Fruit fly (Drosophila melanogaster): Measurements from ENCODE around the gene Tsp66A.

The Tsp66A gene

DNA sequence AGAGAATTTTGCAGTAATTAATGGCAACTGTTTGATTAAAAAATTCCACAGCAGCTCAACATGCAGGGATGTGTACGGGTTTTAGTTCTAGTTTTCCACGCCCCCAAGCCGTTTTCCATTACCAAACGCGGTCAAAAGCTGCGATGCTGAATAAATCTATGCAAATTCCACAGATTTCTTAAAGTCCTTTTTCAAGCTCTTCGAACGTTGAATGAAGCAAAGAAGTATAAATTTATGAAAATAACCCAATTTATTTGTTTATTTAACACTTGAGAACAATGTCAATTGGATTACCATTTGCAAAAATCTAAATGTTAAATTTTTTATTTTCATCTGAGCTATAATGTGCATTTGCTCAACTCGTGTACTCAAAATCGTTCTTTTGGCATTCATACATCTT, at the start of gene Tsp66A, which contains the start of the genes CG42660 and CG42661:
Tsp66A (plus strand) TSS at position 301 of the 400 bp plus-strand sequence.
CG42660 (plus strand) TSS at position 301 of the 400 bp plus-strand sequence.
CG42661 (plus strand) TSS at position 301 of the 400 bp plus-strand sequence.
- TF ChIP-seq CG8478 (optimal IDR thresholded peaks at IDR 0.05), result no peak
- TF ChIP-seq psq (optimal IDR thresholded peaks at IDR 0.05), result no peak
- no peak for TF ChIP-seq EcR (GFP tag; optimal IDR thresholded peaks at IDR 0.05)
- TF ChIP-seq pan (optimal IDR thresholded peaks at IDR 0.05), result no peak
- TF ChIP-seq usp (GFP tag; optimal IDR thresholded peaks at IDR 0.05), result no peak
- TF ChIP-seq Dll (optimal IDR thresholded peaks at IDR 0.05), result no peak

DNA sequence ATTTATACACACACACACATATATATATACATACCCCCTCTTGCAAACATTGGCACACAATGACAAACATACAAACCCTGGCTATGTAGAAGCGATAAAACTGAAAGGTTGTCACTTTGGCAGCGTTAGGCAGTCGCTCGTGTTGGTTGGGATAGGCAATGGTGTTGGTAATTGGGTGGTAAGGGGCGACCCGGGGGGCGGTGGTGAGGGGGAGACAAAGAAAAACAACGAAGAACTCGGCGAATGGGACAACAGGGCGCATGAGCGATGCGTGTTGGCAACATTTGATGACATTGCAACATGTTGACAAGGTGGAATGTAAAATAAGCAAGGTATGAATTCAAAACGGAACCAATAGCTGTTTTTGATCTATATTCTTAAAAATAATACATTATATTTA, 42.7 kb upstream of the Tsp66A start:
- TF ChIP-seq psq (optimal IDR thresholded peaks at IDR 0.05) (no peak), CG8478 (optimal IDR thresholded peaks at IDR 0.05) (no peak), pan (optimal IDR thresholded peaks at IDR 0.05) (no peak), usp (GFP tag; optimal IDR thresholded peaks at IDR 0.05) (no peak), Dll (optimal IDR thresholded peaks at IDR 0.05) (no peak)

dm6 chr3L:7423517-7423916, 41.8 kb upstream of the Tsp66A start, which contains the start of gene CG42458:
TSS of gene CG42458 (plus strand) at chr3L:7423827.
- TF ChIP-seq pan (optimal IDR thresholded peaks at IDR 0.05), result no peak
- TF ChIP-seq Dll (optimal IDR thresholded peaks at IDR 0.05), result no peak
- no peak for TF ChIP-seq psq (optimal IDR thresholded peaks at IDR 0.05)
- TF ChIP-seq usp (GFP tag; optimal IDR thresholded peaks at IDR 0.05), result no peak
- TF ChIP-seq EcR (GFP tag; optimal IDR thresholded peaks at IDR 0.05), result no peak
- no peak for TF ChIP-seq CG8478 (optimal IDR thresholded peaks at IDR 0.05)

- no peak for TF ChIP-seq pan (optimal IDR thresholded peaks at IDR 0.05)
- no peak for TF ChIP-seq Dll (optimal IDR thresholded peaks at IDR 0.05)
- TF ChIP-seq usp (GFP tag; optimal IDR thresholded peaks at IDR 0.05), result no peak
- no peak for TF ChIP-seq CG8478 (optimal IDR thresholded peaks at IDR 0.05)
- TF ChIP-seq EcR (GFP tag; optimal IDR thresholded peaks at IDR 0.05), result no peak
- TF ChIP-seq psq (optimal IDR thresholded peaks at IDR 0.05), result no peak
Measured at dm6 chr3L:7432265-7432664, 33.0 kb upstream of the Tsp66A start.

DNA sequence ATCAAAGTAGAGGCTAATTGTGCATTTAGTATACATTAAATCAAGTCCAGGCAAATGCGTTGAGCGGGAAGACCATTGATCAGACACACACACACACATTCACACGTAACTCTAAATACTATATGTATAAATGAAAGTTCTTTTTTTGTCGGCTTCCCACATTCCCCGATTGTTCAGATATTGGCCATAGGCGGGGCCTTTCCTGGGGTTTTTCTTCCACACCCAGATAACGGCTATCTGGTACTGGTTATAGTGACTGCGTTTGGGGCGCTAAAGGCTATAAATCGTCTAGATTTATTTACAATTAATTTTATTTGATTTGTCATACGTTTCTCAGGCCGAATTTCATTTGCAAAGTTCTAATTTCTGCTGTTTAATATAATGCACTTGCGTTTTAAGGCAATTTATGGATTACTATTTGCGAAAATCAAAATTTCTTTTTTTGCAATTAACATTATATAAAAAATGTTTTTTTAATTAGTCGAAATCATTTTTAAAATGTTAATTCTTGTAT, 32.4 kb upstream of the Tsp66A start:
- TF ChIP-seq EcR (GFP tag; optimal IDR thresholded peaks at IDR 0.05) (no peak), CG8478 (optimal IDR thresholded peaks at IDR 0.05) (no peak), pan (optimal IDR thresholded peaks at IDR 0.05) (no peak), psq (optimal IDR thresholded peaks at IDR 0.05) (no peak), usp (GFP tag; optimal IDR thresholded peaks at IDR 0.05) (no peak), Dll (optimal IDR thresholded peaks at IDR 0.05) (no peak)

dm6 chr3L:7433325-7433827, 31.9 kb upstream of the Tsp66A start:
- no peak for TF ChIP-seq CG8478 (optimal IDR thresholded peaks at IDR 0.05)
- TF ChIP-seq pan (optimal IDR thresholded peaks at IDR 0.05), result no peak
- no peak for TF ChIP-seq usp (GFP tag; optimal IDR thresholded peaks at IDR 0.05)
- TF ChIP-seq psq (optimal IDR thresholded peaks at IDR 0.05), result no peak
- no peak for TF ChIP-seq EcR (GFP tag; optimal IDR thresholded peaks at IDR 0.05)
- TF ChIP-seq Dll (optimal IDR thresholded peaks at IDR 0.05), result no peak

- TF ChIP-seq EcR (GFP tag; optimal IDR thresholded peaks at IDR 0.05) (no peak), pan (optimal IDR thresholded peaks at IDR 0.05) (no peak), usp (GFP tag; optimal IDR thresholded peaks at IDR 0.05) (no peak), Dll (optimal IDR thresholded peaks at IDR 0.05) (no peak), CG8478 (optimal IDR thresholded peaks at IDR 0.05) (no peak), psq (optimal IDR thresholded peaks at IDR 0.05) (no peak)
Measured at dm6 chr3L:7434198-7434597, 31.1 kb upstream of the Tsp66A start.

- no peak for TF ChIP-seq usp (GFP tag; optimal IDR thresholded peaks at IDR 0.05)
- no peak for TF ChIP-seq pan (optimal IDR thresholded peaks at IDR 0.05)
- peak; percentile 96 for TF ChIP-seq Dll (optimal IDR thresholded peaks at IDR 0.05)
- no peak for TF ChIP-seq psq (optimal IDR thresholded peaks at IDR 0.05)
- TF ChIP-seq EcR (GFP tag; optimal IDR thresholded peaks at IDR 0.05), result no peak
- TF ChIP-seq CG8478 (optimal IDR thresholded peaks at IDR 0.05), result peak; percentile 66
Measured at dm6 chr3L:7434715-7435653, 30.3 kb upstream of the Tsp66A start, which contains the start of gene Rac2. TSS of gene Rac2 (minus strand) at chr3L:7435190.

DNA sequence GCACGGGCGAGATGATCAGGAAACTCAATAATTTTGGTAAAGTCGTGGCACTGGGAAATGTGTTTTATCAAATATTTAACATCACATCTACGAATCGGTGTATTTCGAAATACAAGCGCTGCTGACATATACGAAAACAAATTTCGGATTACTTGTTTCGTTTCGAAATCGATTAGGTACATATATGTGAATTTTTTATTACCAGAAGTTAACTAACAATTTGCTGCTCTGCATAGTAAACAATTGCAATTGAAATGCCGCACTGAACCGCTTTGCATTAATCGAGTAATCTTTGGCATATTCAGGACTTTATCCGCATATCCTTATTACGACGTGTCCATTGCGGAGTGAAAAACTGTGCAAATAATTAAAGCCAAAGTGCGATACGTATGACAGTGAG, 27.9 kb upstream of the Tsp66A start, which contains the start of gene CG14835:
CG14835 (minus strand) TSS at position 101 of the 400 bp plus-strand sequence.
- TF ChIP-seq psq (optimal IDR thresholded peaks at IDR 0.05) (no peak), CG8478 (optimal IDR thresholded peaks at IDR 0.05) (no peak), usp (GFP tag; optimal IDR thresholded peaks at IDR 0.05) (no peak), EcR (GFP tag; optimal IDR thresholded peaks at IDR 0.05) (no peak), pan (optimal IDR thresholded peaks at IDR 0.05) (no peak), Dll (optimal IDR thresholded peaks at IDR 0.05) (no peak)

DNA sequence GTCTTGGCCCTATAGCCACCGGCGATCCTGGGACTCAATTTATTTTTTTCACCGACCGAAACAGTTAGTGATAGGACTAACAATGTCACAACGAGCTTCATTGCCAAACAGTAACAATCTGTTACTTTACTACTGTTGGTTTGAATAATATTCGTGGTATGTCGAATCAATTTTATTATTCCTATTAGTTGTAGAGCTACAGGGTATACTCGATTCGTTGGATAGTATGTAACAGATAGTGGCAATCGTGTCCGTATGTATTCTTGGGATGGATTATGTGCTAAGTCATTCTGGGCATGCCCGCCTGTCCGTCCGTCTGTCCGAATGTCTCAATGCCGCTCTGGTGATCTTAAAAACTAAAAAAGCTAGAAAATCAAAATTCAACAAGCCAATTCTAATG, 26.0 kb upstream of the Tsp66A start, which contains the start of gene sphinx1:
sphinx1 (minus strand) TSS at position 101 of the 400 bp plus-strand sequence.
- TF ChIP-seq Dll (optimal IDR thresholded peaks at IDR 0.05), result no peak
- no peak for TF ChIP-seq CG8478 (optimal IDR thresholded peaks at IDR 0.05)
- no peak for TF ChIP-seq psq (optimal IDR thresholded peaks at IDR 0.05)
- TF ChIP-seq usp (GFP tag; optimal IDR thresholded peaks at IDR 0.05), result no peak
- TF ChIP-seq pan (optimal IDR thresholded peaks at IDR 0.05), result no peak
- no peak for TF ChIP-seq EcR (GFP tag; optimal IDR thresholded peaks at IDR 0.05)

DNA sequence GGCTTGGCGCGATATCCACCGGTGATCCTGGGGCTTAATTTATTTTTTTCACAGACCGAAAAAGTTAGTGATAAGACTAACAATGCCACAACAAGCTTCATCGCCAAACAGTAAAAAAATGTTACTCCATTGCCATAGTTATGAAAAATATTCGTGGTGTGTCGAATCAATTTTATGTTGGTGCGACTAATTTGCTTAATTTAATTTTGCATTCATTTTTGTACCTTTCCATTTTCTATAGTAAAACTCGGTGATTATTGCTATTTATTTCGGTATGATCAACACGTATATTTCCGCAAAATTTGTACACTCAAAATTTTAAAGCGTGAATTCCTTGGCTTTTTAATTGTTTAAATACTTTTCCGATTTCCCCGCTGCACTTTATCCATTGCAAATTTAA, 24.7 kb upstream of the Tsp66A start, which contains the start of gene sphinx2:
sphinx2 (minus strand) TSS at position 101 of the 400 bp plus-strand sequence.
- TF ChIP-seq EcR (GFP tag; optimal IDR thresholded peaks at IDR 0.05) (no peak), pan (optimal IDR thresholded peaks at IDR 0.05) (no peak), psq (optimal IDR thresholded peaks at IDR 0.05) (no peak), Dll (optimal IDR thresholded peaks at IDR 0.05) (no peak), usp (GFP tag; optimal IDR thresholded peaks at IDR 0.05) (no peak), CG8478 (optimal IDR thresholded peaks at IDR 0.05) (no peak)
